Worm (Caenorhabditis elegans) whole organism, mixed stage, embryonic: Measurements from ENCODE around the gene F54D12.8.

Source experiments
- cnd-1 ChIP-seq: fragments of 200-800 bp; sonication (Bioruptor generic); optimal IDR thresholded peaks from 2 replicates; lab custom pipeline; 2018; ENCODE audit warnings: mild to moderate bottlenecking, missing genetic modification characterization, missing compliant biosample characterization
- nhr-76 ChIP-seq: sonication (generic microtip); optimal IDR thresholded peaks from 2 replicates; lab custom pipeline; 2017; ENCODE audit warnings: missing biosample characterization, missing genetic modification characterization

DNA sequence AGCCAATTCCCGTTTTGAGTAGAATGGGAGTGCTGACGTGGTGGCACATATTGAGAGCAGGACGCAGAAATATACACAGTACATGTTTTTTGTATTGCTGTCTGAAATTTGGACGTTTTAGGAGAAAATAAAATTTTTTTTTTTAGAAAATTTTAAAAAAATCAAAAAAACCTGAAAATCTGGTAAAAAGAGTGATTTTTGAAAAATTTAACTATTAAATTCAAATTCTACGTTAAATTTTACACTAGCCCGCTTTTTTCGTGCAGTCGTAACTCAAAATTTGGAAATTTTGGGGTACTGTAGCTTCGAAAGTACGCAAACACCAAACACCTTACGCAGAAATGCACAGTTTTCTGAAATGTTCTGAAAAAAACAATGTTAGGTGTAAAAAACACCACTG lies 39.9 kb downstream of the F54D12.8 start, which contains the start of gene C13A10.2:
- no peak for TF ChIP-seq nhr-76
- TF ChIP-seq cnd-1, result no peak
